Worm (Caenorhabditis elegans) whole organism, L4/young adult: ENCODE measurements around the gene ugt-8.
A peak's percentile ranks its signal among the peaks of the same experiment; 100 is the strongest.
"Not testable (repeated sequence)": the region's sequence is repeated elsewhere in the genome, so short reads cannot be mapped to it uniquely, and the experiment has no call there.

Experiments used
- W03F9.2 ChIP-seq: fragments of 150-350 bp; optimal IDR thresholded peaks from 2 replicates; lab custom pipeline; 2014; ENCODE audit warnings: missing biosample characterization, missing genetic modification characterization
- dao-5 ChIP-seq: sonication (generic microtip); optimal IDR thresholded peaks from 2 replicates; lab custom pipeline; 2016; ENCODE audit warnings: missing genotype, missing genetic modification characterization, moderate library complexity, missing compliant biosample characterization
- him-1 ChIP-seq: sonication (generic microtip); optimal IDR thresholded peaks from 2 replicates; lab custom pipeline; 2016; ENCODE audit warnings: missing genotype, missing genetic modification reagents, missing genetic modification characterization, missing compliant biosample characterization

The ugt-8 gene

DNA sequence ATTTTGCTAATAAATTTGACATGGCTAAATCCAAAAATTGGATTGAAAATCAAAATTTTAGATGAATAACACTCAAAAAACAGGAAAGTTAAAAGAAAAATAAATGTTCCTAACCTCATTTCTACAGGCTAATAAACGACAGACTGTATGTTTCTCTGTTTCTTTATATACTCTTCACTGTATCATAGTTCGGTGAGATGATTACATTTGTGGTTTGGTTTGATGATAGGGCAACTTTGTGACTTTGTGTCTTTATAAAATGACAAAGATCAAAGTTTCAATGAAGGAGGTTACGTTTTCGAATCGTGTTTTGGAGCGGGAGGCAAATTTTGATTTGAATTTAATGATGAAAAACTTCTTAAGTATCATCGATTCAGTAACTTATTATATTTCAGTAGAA, 14.3 kb upstream of the ugt-8 start, which contains the start of gene ugt-12:
ugt-12 (minus strand) TSS at position 153 of the 400 bp plus-strand sequence.
- TF ChIP-seq him-1 (tag; lab: Kevin White, UChicago) (no peak), dao-5 (tag; lab: Kevin White, UChicago) (no peak), W03F9.2 (tag; lab: Kevin White, UChicago) (no peak)

- TF ChIP-seq him-1 (tag; lab: Kevin White, UChicago) (no peak), W03F9.2 (tag; lab: Kevin White, UChicago) (peak; percentile 2)
Measured at ce11 chrV:4889976-4890479, 13.7 kb upstream of the ugt-8 start, which contains the start of gene T19H12.2. Gene T19H12.2, plus strand, starts transcription at chrV:4890429.

- TF ChIP-seq W03F9.2 (tag; lab: Kevin White, UChicago) (no peak), dao-5 (tag; lab: Kevin White, UChicago) (no peak), him-1 (tag; lab: Kevin White, UChicago) (no peak)
Measured at ce11 chrV:4890781-4891180, 12.9 kb upstream of the ugt-8 start.

- TF ChIP-seq him-1 (tag; lab: Kevin White, UChicago) = no peak
Measured at ce11 chrV:4891305-4891704, 12.4 kb upstream of the ugt-8 start.

DNA sequence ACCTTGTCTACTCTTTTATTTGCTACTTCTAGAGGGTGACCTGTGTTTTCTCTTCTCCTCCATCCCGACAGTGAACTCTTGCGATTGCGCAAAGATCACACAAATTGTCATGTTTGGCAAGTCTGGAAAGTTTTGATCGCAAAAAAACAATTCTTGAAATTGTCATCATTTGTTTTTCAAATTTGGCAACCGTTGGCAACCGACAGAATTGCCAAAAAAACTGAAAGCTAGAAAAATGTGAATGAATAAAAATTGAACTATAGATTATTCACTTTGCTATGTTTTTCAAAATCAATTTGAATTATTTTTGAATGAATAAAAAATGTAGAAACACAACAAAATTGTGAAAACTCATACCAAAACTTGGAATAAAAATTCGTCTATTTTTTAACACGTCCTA, 8.8 kb upstream of the ugt-8 start, which contains the start of gene ugt-11:
ugt-11 (minus strand) TSS at position 101 of the 400 bp plus-strand sequence.
- no peak for TF ChIP-seq W03F9.2 (tag; lab: Kevin White, UChicago)
- no peak for TF ChIP-seq him-1 (tag; lab: Kevin White, UChicago)
- TF ChIP-seq dao-5 (tag; lab: Kevin White, UChicago) = no peak

- TF ChIP-seq W03F9.2 (tag; lab: Kevin White, UChicago) (no peak), him-1 (tag; lab: Kevin White, UChicago) (no peak), dao-5 (tag; lab: Kevin White, UChicago) (no peak)
Measured at ce11 chrV:4895744-4896143, 8.0 kb upstream of the ugt-8 start, which contains the start of gene ugt-9. Gene ugt-9, plus strand, starts transcription at chrV:4896048.

ce11 chrV:4900020-4900419, 3.7 kb upstream of the ugt-8 start, which contains the start of gene ugt-10:
Gene ugt-10, minus strand, starts transcription at chrV:4900120.
- not testable (repeated sequence) for TF ChIP-seq him-1, W03F9.2, dao-5 (tag; lab: Kevin White, UChicago)

DNA sequence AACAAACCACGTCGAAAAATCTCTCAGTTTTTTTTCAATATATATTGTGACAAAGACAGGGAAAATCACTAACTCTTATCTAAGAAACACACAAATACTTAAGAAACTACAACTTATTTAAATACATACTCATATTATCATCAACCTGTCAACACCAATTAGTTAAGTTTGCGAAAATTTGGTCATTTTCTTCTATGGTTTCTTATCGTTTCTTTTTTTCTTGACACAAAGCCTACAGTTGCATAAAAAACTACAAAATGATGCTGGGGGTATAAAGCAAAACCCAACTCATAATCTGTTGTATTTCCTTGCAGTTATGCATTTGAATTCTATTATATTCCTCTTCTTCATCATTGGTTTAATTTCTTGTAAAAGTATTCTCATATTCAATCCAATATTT, 2.7 kb upstream of the ugt-8 start, which contains the start of gene ugt-67:
ugt-67 (plus strand) TSS at position 301 of the 400 bp plus-strand sequence.
- no peak for TF ChIP-seq him-1 (tag; lab: Kevin White, UChicago)
- TF ChIP-seq dao-5 (tag; lab: Kevin White, UChicago) = no peak
- TF ChIP-seq W03F9.2 (tag; lab: Kevin White, UChicago) = no peak

- TF ChIP-seq dao-5 (tag; lab: Kevin White, UChicago) (no peak), him-1 (tag; lab: Kevin White, UChicago) (no peak), W03F9.2 (tag; lab: Kevin White, UChicago) (no peak)
Measured at ce11 chrV:4905953-4906352, 2.2 kb downstream of the ugt-8 start, which contains the start of gene ugt-14. Gene ugt-14, plus strand, starts transcription at chrV:4906253.

DNA sequence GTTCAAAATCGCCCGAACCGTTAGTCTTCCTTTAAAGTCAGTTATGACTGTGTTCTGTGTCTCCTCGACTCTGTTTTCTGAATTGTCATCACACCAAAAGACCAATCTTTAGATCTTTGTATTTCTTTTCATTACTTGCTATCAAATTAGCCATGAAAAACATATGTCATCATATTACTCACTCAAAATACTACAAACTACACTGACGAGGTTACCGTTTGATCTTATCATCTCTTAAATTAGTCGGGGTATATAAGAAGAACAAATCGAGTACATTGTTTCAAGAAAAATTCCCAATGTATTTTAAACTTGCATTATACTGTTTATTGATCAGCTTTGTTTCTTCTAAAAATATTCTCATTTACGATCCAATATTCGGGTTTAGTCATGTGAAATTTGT, 4.9 kb downstream of the ugt-8 start, which contains the start of gene ugt-13:
ugt-13 (plus strand) TSS at position 294 of the 400 bp plus-strand sequence.
- no peak for TF ChIP-seq W03F9.2 (tag; lab: Kevin White, UChicago)

DNA sequence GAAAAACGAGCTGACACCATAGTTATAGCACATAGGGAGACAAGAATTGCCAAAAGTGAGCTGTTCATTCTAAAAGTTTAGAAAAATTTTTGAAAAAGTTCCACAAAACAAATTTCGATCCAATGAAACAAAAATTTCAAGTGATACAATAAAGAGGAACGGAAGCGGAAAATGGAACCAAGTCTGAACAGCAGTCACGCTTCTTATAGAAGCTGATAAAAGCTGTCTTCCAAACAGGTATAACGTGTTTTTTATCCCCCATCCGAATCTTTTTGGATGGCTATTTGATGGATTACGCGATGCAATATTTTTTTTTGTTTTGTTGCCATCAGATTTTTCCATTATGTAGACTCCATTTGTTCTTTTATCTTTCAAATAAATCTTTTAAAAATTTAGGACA, 8.6 kb downstream of the ugt-8 start, which contains the start of gene H23N18.5:
H23N18.5 (minus strand) TSS at position 69 of the 400 bp plus-strand sequence.
- TF ChIP-seq W03F9.2 (tag; lab: Kevin White, UChicago) = no peak
- no peak for TF ChIP-seq him-1 (tag; lab: Kevin White, UChicago)
- no peak for TF ChIP-seq dao-5 (tag; lab: Kevin White, UChicago)

DNA sequence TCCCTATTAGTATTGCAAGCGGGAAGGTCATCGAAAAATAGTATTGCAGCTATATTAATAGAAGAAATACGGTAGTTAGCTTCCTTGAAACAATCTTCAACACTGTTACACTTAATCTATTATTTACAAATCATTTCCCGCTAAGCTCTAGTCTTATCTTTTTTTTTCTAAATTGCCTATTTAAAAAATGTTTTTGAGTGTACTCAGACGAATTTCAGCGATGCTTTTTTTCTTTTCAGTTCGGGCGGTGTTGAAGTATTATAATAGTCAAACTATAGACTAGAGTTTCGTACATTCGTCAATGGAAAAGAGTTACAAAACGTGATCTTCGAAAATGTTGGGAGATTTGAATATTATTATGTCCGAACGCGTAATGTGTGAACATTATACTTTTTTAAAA, 10.1 kb downstream of the ugt-8 start:
- TF ChIP-seq him-1 (tag; lab: Kevin White, UChicago) (no peak), W03F9.2 (tag; lab: Kevin White, UChicago) (no peak), dao-5 (tag; lab: Kevin White, UChicago) (no peak)

DNA sequence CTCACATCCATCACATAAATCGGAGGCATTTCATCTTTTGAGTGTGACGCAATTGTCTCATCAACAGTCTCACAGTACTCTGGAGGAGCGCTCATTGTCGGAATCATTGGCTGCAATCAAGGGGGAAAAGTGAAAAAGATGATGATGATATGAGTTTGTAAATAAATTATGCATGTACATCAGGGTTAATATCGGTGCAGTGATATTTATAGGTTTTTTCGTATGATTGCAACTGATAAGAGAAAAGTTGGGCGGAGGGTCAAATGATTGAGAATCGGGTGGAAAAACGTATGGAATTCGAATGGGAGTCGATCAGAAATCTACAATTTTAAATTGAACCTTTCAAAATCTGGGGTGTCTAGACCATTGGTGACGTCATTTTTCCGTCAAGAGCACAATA, 11.1 kb downstream of the ugt-8 start, which contains the start of gene H23N18.6:
H23N18.6 (minus strand) TSS at position 201 of the 400 bp plus-strand sequence.
- TF ChIP-seq W03F9.2 (tag; lab: Kevin White, UChicago) = no peak
- TF ChIP-seq dao-5 (tag; lab: Kevin White, UChicago) = no peak
- no peak for TF ChIP-seq him-1 (tag; lab: Kevin White, UChicago)

DNA sequence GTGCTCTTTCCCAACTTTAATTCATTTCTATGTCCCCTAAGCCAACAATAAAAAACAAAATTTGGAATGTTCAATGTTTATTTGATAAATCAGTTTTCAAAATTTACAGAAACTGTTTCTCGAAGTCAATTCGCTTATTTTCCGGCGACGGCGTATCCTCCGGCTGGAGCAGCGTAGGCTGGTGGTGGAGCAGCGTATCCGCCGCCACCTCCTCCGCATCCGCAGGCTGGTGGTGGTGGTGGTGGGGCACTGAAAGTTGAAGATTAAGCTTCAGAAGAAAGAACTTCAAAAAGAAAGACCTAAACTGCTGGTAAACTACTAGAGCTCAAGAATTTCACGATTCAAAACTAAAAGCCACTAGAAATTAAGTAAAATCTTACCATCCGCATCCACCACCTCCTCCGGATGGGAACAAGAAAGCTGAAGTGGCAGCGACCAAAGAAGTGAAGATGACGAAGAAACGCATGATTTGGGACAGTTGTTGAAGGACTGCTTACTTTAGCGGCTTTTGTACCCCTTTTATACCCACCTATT, 14.4 kb downstream of the ugt-8 start, which contains the start of gene C02E7.7:
C02E7.7 (minus strand) TSS at position 484 of the 534 bp plus-strand sequence.
- TF ChIP-seq W03F9.2 (tag; lab: Kevin White, UChicago) = no peak
- TF ChIP-seq dao-5 (tag; lab: Kevin White, UChicago) = no peak
- no peak for TF ChIP-seq him-1 (tag; lab: Kevin White, UChicago)
